Worm (Caenorhabditis elegans) whole organism, mixed stage, embryonic: ENCODE data around the gene B0334.4.

Source experiments
- M03D4.4 ChIP-seq: sonication (generic microtip); optimal IDR thresholded peaks from 2 replicates; lab custom pipeline; 2017; ENCODE audit warnings: mild to moderate bottlenecking, missing genetic modification characterization, missing compliant biosample characterization
- bed-3 ChIP-seq: fragments of 200-800 bp; sonication (Bioruptor generic); optimal IDR thresholded peaks from 3 replicates; lab custom pipeline; 2018; ENCODE audit warnings: mild to moderate bottlenecking, missing genetic modification characterization, moderate library complexity, missing compliant biosample characterization
- blmp-1 ChIP-seq: fragments of 150-350 bp; optimal IDR thresholded peaks from 2 replicates; lab custom pipeline; 2014; ENCODE audit warnings: missing biosample characterization, missing genetic modification characterization
- ceh-39 ChIP-seq: fragments of 150-350 bp; optimal IDR thresholded peaks from 2 replicates; lab custom pipeline; 2014; ENCODE audit warnings: missing biosample characterization, missing genetic modification characterization
- ceh-83 ChIP-seq: fragments of 200-800 bp; sonication (Bioruptor generic); optimal IDR thresholded peaks from 2 replicates; lab custom pipeline; 2018; ENCODE audit warnings: mild to moderate bottlenecking, missing genetic modification characterization, missing compliant biosample characterization
- ces-1 ChIP-seq: fragments of 150-350 bp; optimal IDR thresholded peaks from 2 replicates; lab custom pipeline; 2014; ENCODE audit warnings: missing biosample characterization, missing genetic modification reagents, missing genetic modification characterization
- cnd-1 ChIP-seq: fragments of 200-800 bp; sonication (Bioruptor generic); optimal IDR thresholded peaks from 2 replicates; lab custom pipeline; 2018; ENCODE audit warnings: mild to moderate bottlenecking, missing genetic modification characterization, missing compliant biosample characterization
- elt-1 ChIP-seq: sonication (generic microtip); optimal IDR thresholded peaks from 2 replicates; lab custom pipeline; 2017; ENCODE audit warnings: missing genetic modification characterization, mild to moderate bottlenecking, missing compliant biosample characterization, antibody characterized with exemption, moderate library complexity, borderline replicate concordance; ENCODE audit not compliant: insufficient read depth
- elt-3 ChIP-seq: fragments of 150-350 bp; optimal IDR thresholded peaks from 2 replicates; lab custom pipeline; 2014; ENCODE audit warnings: missing biosample characterization, missing genetic modification characterization
- flh-1 ChIP-seq: fragments of 200-800 bp; sonication (Bioruptor generic); optimal IDR thresholded peaks from 2 replicates; lab custom pipeline; 2018; ENCODE audit warnings: mild to moderate bottlenecking, missing genetic modification characterization, moderate library complexity, missing compliant biosample characterization
- ham-2 ChIP-seq: fragments of 200-800 bp; sonication (Bioruptor generic); optimal IDR thresholded peaks from 2 replicates; lab custom pipeline; 2018; ENCODE audit warnings: mild to moderate bottlenecking, missing genetic modification characterization, missing compliant biosample characterization
- hlh-1 ChIP-seq: fragments of 150-350 bp; optimal IDR thresholded peaks from 2 replicates; lab custom pipeline; 2014; ENCODE audit warnings: missing biosample characterization, missing genetic modification reagents, missing genetic modification characterization
- lin-13 ChIP-seq: fragments of 150-350 bp; optimal IDR thresholded peaks from 2 replicates; lab custom pipeline; 2014; ENCODE audit warnings: missing biosample characterization, missing genetic modification characterization
- lin-32 ChIP-seq: fragments of 200-800 bp; sonication (Bioruptor generic); optimal IDR thresholded peaks from 2 replicates; lab custom pipeline; 2018; ENCODE audit warnings: mild to moderate bottlenecking, missing genetic modification characterization, missing compliant biosample characterization
- lsy-2 ChIP-seq: fragments of 150-350 bp; optimal IDR thresholded peaks from 2 replicates; lab custom pipeline; 2014; ENCODE audit warnings: missing biosample characterization, missing genetic modification characterization
- mep-1 ChIP-seq: fragments of 150-350 bp; optimal IDR thresholded peaks from 2 replicates; lab custom pipeline; 2017; ENCODE audit warnings: missing biosample characterization, missing genetic modification reagents, missing genetic modification characterization, inconsistent platforms
- mls-2 ChIP-seq: sonication (generic microtip); optimal IDR thresholded peaks from 2 replicates; lab custom pipeline; 2016; ENCODE audit warnings: mild to moderate bottlenecking, missing genetic modification characterization, moderate library complexity, missing compliant biosample characterization
- nhr-12 ChIP-seq: fragments of 150-350 bp; optimal IDR thresholded peaks from 2 replicates; lab custom pipeline; 2014; ENCODE audit warnings: missing biosample characterization, missing genetic modification characterization
- nhr-2 ChIP-seq: fragments of 150-350 bp; optimal IDR thresholded peaks from 2 replicates; lab custom pipeline; 2014; ENCODE audit warnings: missing biosample characterization, missing genetic modification characterization
- nhr-237 ChIP-seq: fragments of 150-350 bp; optimal IDR thresholded peaks from 2 replicates; lab custom pipeline; 2014; ENCODE audit warnings: missing biosample characterization, missing genetic modification characterization
- nhr-76 ChIP-seq: sonication (generic microtip); optimal IDR thresholded peaks from 2 replicates; lab custom pipeline; 2017; ENCODE audit warnings: missing biosample characterization, missing genetic modification characterization
- sem-2 ChIP-seq: fragments of 200-800 bp; sonication (Bioruptor generic); optimal IDR thresholded peaks from 2 replicates; lab custom pipeline; 2018; ENCODE audit warnings: mild to moderate bottlenecking, missing genetic modification characterization, missing compliant biosample characterization
- snpc-4 ChIP-seq: fragments of 150-350 bp; optimal IDR thresholded peaks from 2 replicates; lab custom pipeline; 2014; ENCODE audit warnings: missing biosample characterization, missing genetic modification characterization
- sptf-1 ChIP-seq: sonication (generic microtip); optimal IDR thresholded peaks from 2 replicates; lab custom pipeline; 2017; ENCODE audit warnings: mild to moderate bottlenecking, missing genetic modification characterization, moderate library complexity, missing compliant biosample characterization
- tbx-8 ChIP-seq: fragments of 200-800 bp; sonication (Bioruptor generic); optimal IDR thresholded peaks from 2 replicates; lab custom pipeline; 2018; ENCODE audit warnings: mild to moderate bottlenecking, missing genetic modification characterization, moderate library complexity, missing compliant biosample characterization
- unc-120 ChIP-seq: sonication (generic microtip); optimal IDR thresholded peaks from 2 replicates; lab custom pipeline; 2017; ENCODE audit warnings: missing genetic modification characterization, missing compliant biosample characterization; ENCODE audit not compliant: poor library complexity, severe bottlenecking
- unc-62 ChIP-seq: fragments of 150-350 bp; optimal IDR thresholded peaks from 2 replicates; lab custom pipeline; 2014; ENCODE audit warnings: missing biosample characterization, missing genetic modification reagents, missing genetic modification characterization
- zip-8 ChIP-seq: fragments of 150-350 bp; optimal IDR thresholded peaks from 2 replicates; lab custom pipeline; 2014; ENCODE audit warnings: missing biosample characterization, missing genetic modification characterization
- ztf-11 ChIP-seq: fragments of 150-350 bp; optimal IDR thresholded peaks from 2 replicates; lab custom pipeline; 2014; ENCODE audit warnings: missing biosample characterization, missing genetic modification characterization

The B0334.4 gene

ce11 chrII:11535429-11535828 is 39.9 kb downstream of the B0334.4 start (continued):
- TF ChIP-seq sem-2 (GFP tag; lab: Kevin White, UChicago) (peak; percentile 40), mep-1 (tag; lab: Kevin White, UChicago) (no peak), lin-32 (GFP tag; lab: Kevin White, UChicago) (no peak), snpc-4 (tag; lab: Kevin White, UChicago) (no peak), bed-3 (no peak), ztf-11 (tag; lab: Kevin White, UChicago) (peak; percentile 22), lin-13 (tag; lab: Kevin White, UChicago) (no peak), elt-3 (tag; lab: Kevin White, UChicago) (no peak), elt-1 (tag; lab: Kevin White, UChicago) (no peak)
- TF ChIP-seq, all 35 proteins: peak for 11

DNA sequence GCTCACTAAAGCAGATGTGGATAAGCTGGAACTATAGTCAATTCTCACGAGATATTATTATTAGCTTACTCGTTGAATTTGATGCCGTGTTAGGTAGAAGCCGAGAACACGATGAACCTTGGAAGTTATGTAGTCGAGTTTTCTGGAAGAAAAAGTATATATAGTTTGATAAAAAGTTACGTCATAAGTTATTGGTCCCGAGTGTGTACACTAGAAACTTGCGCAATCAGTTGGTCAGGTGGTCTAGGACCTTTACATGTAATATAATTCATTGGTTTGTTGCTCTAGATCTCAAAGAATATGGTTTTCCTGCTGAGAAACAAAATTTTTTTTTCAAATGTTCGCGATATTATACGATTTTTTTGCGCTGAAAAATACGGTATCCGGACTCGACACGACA is 40.4 kb downstream of the B0334.4 start:
- TF ChIP-seq nhr-12 (no peak), lin-13 (tag; lab: Kevin White, UChicago) (no peak), ztf-11 (tag; lab: Kevin White, UChicago) (no peak), lsy-2 (tag; lab: Kevin White, UChicago) (no peak), blmp-1 (tag; lab: Kevin White, UChicago) (no peak), tbx-8 (GFP tag; lab: Kevin White, UChicago) (no peak), ces-1 (no peak), ceh-83 (GFP tag; lab: Kevin White, UChicago) (no peak), zip-8 (tag; lab: Kevin White, UChicago) (peak; percentile 99)

- TF ChIP-seq ceh-83 (GFP tag; lab: Kevin White, UChicago) = no peak
- peak; percentile 36 for TF ChIP-seq ces-1
Observed at ce11 chrII:11536505-11536904, 41.0 kb downstream of the B0334.4 start.

DNA sequence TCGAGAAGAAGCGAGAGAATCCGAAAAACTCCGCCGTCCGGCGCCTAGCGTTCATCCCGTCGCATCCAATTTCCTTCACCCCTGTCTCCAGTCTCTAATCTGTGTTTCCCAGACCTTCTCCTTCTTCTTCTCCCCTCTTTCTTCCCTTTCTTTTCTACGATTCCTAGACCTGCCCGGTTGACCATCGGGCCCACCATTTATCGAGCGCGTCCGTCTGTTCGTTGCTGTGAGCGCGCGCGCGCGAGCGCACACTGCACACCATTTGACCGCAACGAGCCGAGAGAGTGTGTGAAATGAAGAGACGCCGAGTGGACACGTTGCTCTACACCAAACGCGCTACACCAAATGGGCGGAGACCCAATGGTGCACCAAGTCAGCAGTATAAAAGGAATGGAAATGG is 41.6 kb downstream of the B0334.4 start:
- TF ChIP-seq nhr-2 (tag; lab: Kevin White, UChicago) = peak; percentile 46
- peak; percentile 6 for TF ChIP-seq unc-120 (tag; lab: Kevin White, UChicago)
- peak; percentile 52 for TF ChIP-seq cnd-1 (tag; lab: Kevin White, UChicago)
- no peak for TF ChIP-seq M03D4.4 (tag; lab: Kevin White, UChicago)
- no peak for TF ChIP-seq flh-1 (GFP tag; lab: Kevin White, UChicago)
- TF ChIP-seq sptf-1 (tag; lab: Kevin White, UChicago) = peak; percentile 89
- no peak for TF ChIP-seq nhr-237
- TF ChIP-seq hlh-1 (tag; lab: Kevin White, UChicago) = peak; percentile 60
- TF ChIP-seq ham-2 (GFP tag; lab: Kevin White, UChicago) = peak; percentile 37
- TF ChIP-seq ceh-39 = peak; percentile 76
- TF ChIP-seq mls-2 = peak; percentile 40
- peak; percentile 62 for TF ChIP-seq mep-1 (tag; lab: Kevin White, UChicago)
- TF ChIP-seq unc-62 = peak; percentile 67

DNA sequence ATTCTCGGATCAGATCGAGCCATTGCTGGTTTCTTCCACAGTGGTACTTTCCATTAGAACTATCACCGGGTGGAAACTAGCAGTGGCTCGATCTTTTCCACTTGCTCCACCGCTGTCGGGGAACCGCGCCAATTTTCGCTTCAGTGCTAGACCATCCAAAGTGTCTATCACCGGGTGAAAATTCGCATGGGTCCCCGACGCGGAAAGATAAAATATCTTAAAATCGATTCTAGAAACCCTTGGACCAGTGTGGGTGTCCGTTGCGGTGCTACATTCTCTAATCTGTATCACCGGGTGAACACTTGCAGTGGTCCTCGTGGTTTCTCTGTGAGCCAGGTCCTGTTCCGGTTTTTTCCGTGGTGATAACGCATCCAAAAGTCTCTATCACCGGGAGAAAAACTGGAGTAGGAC is 42.1 kb downstream of the B0334.4 start:
- TF ChIP-seq M03D4.4 (tag; lab: Kevin White, UChicago) = peak; percentile 34
- TF ChIP-seq mls-2 = peak; percentile 27
- TF ChIP-seq sem-2 (GFP tag; lab: Kevin White, UChicago) = peak; percentile 60
- TF ChIP-seq ceh-83 (GFP tag; lab: Kevin White, UChicago) = peak; percentile 86
- no peak for TF ChIP-seq nhr-76 (tag; lab: Kevin White, UChicago)
- peak; percentile 35 for TF ChIP-seq tbx-8 (GFP tag; lab: Kevin White, UChicago)

DNA sequence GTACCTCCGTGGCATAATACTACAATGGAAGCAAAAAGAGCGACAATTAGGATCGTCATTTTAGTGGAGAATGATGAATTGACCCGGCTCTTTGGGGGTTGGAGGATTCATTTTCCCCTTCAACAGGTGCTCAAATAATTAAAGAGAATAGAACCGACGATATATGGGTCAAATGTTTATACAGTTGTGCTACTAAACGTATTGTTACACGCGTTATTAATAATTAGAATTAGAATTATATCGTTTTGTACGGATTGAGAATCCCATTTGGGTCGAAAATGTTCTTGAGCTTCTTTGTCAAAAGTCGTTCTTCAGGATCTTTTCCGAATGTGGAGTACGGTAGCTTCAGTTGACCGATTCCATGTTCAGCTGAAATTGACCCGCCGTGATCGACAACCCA is 43.2 kb downstream of the B0334.4 start, which contains the start of gene Y62F5A.9:
Gene Y62F5A.9 (minus strand): TSS at position 101 of the 400 bp plus-strand sequence.
- TF ChIP-seq elt-1 (tag; lab: Kevin White, UChicago) = no peak
- peak; percentile 4 for TF ChIP-seq lsy-2 (tag; lab: Kevin White, UChicago)
- no peak for TF ChIP-seq ceh-83 (GFP tag; lab: Kevin White, UChicago)
- no peak for TF ChIP-seq nhr-12
